Worm (Caenorhabditis elegans) whole organism, late embryonic: ENCODE measurements around the gene F35G2.3.

Experiments
- ama-1 ChIP-seq: fragments of 150-350 bp; optimal IDR thresholded peaks from 2 replicates; lab custom pipeline; 2014
- ceh-31 ChIP-seq: sonication (generic microtip); optimal IDR thresholded peaks from 2 replicates; lab custom pipeline; 2016; ENCODE audit warnings: missing genetic modification characterization, missing compliant biosample characterization
- ceh-34 ChIP-seq: sonication (generic microtip); optimal IDR thresholded peaks from 2 replicates; lab custom pipeline; 2016; ENCODE audit warnings: mild to moderate bottlenecking, missing genetic modification characterization, missing compliant biosample characterization
- nhr-232 ChIP-seq: sonication (generic microtip); optimal IDR thresholded peaks from 2 replicates; lab custom pipeline; 2016; ENCODE audit warnings: missing genetic modification characterization, missing compliant biosample characterization

- TF ChIP-seq nhr-232 (no peak), ama-1 (no peak), ceh-34 (no peak), ceh-31 (tag; lab: Kevin White, UChicago) (no peak)
Observed at ce11 chrIV:12236011-12236410, 26.6 kb downstream of the F35G2.3 start, which contains the start of gene sre-16.
